Worm (Caenorhabditis elegans) whole organism, late embryonic: ENCODE measurements around the gene sri-18.

Experiments
- C38D4.7 ChIP-seq: fragments of 200-800 bp; sonication (Bioruptor generic); optimal IDR thresholded peaks from 2 replicates; lab custom pipeline; 2018; ENCODE audit warnings: mild to moderate bottlenecking, missing genetic modification characterization, moderate library complexity, missing compliant biosample characterization
- F13H6.1 ChIP-seq: sonication (generic microtip); optimal IDR thresholded peaks from 2 replicates; lab custom pipeline; 2016; ENCODE audit warnings: missing genetic modification characterization, missing compliant biosample characterization
- K09A11.1 ChIP-seq: sonication (generic microtip); optimal IDR thresholded peaks from 2 replicates; lab custom pipeline; 2017; ENCODE audit warnings: antibody characterized with exemption, mild to moderate bottlenecking, missing genetic modification characterization, missing compliant biosample characterization; ENCODE audit not compliant: insufficient read depth
- T23F11.4 ChIP-seq: fragments of 200-800 bp; sonication (Bioruptor generic); optimal IDR thresholded peaks from 2 replicates; lab custom pipeline; 2018; ENCODE audit warnings: mild to moderate bottlenecking, missing genetic modification characterization, missing compliant biosample characterization
- Y22D7AL.16 ChIP-seq: sonication (generic microtip); optimal IDR thresholded peaks from 2 replicates; lab custom pipeline; 2016; ENCODE audit warnings: missing genetic modification characterization, missing compliant biosample characterization
- ahr-1 ChIP-seq: sonication (generic microtip); optimal IDR thresholded peaks from 2 replicates; lab custom pipeline; 2016; ENCODE audit warnings: missing genetic modification characterization, missing compliant biosample characterization
- ama-1 ChIP-seq: fragments of 150-350 bp; optimal IDR thresholded peaks from 2 replicates; lab custom pipeline; 2014
- ceh-14 ChIP-seq: sonication (generic microtip); optimal IDR thresholded peaks from 2 replicates; lab custom pipeline; 2016; ENCODE audit warnings: missing genotype, missing genetic modification characterization, missing compliant biosample characterization
- ceh-18 ChIP-seq: sonication (generic microtip); optimal IDR thresholded peaks from 2 replicates; lab custom pipeline; 2016; ENCODE audit warnings: missing genetic modification characterization, missing compliant biosample characterization
- ceh-19 ChIP-seq: fragments of 200-800 bp; sonication (Bioruptor generic); optimal IDR thresholded peaks from 2 replicates; lab custom pipeline; 2018; ENCODE audit warnings: mild to moderate bottlenecking, missing genetic modification characterization, missing compliant biosample characterization
- ceh-2 ChIP-seq: sonication (generic microtip); optimal IDR thresholded peaks from 2 replicates; lab custom pipeline; 2016; ENCODE audit warnings: missing genotype, missing genetic modification characterization, missing compliant biosample characterization
- ceh-22 ChIP-seq: sonication (generic microtip); optimal IDR thresholded peaks from 2 replicates; lab custom pipeline; 2017; ENCODE audit warnings: missing biosample characterization, missing genetic modification characterization
- ceh-30 ChIP-seq: fragments of 150-350 bp; optimal IDR thresholded peaks from 2 replicates; lab custom pipeline; 2014; ENCODE audit warnings: missing biosample characterization, missing genetic modification characterization
- ceh-34 ChIP-seq: sonication (generic microtip); optimal IDR thresholded peaks from 2 replicates; lab custom pipeline; 2016; ENCODE audit warnings: mild to moderate bottlenecking, missing genetic modification characterization, missing compliant biosample characterization
- ceh-6 ChIP-seq: fragments of 200-800 bp; sonication (Bioruptor generic); optimal IDR thresholded peaks from 2 replicates; lab custom pipeline; 2018; ENCODE audit warnings: mild to moderate bottlenecking, missing genetic modification characterization, missing compliant biosample characterization
- ceh-9 ChIP-seq: sonication (generic microtip); optimal IDR thresholded peaks from 2 replicates; lab custom pipeline; 2016; ENCODE audit warnings: mild to moderate bottlenecking, missing genetic modification characterization, inconsistent platforms, missing compliant biosample characterization
- dmd-4 ChIP-seq: sonication (generic microtip); optimal IDR thresholded peaks from 2 replicates; lab custom pipeline; 2016; ENCODE audit warnings: borderline replicate concordance, missing genetic modification characterization, missing compliant biosample characterization
- elt-2 ChIP-seq: sonication (generic microtip); optimal IDR thresholded peaks from 2 replicates; lab custom pipeline; 2016; ENCODE audit warnings: missing genetic modification reagents, missing genetic modification characterization, missing compliant biosample characterization
- eyg-1 ChIP-seq: sonication (generic microtip); optimal IDR thresholded peaks from 2 replicates; lab custom pipeline; 2016; ENCODE audit warnings: missing genotype, missing genetic modification characterization, missing compliant biosample characterization
- fkh-10 ChIP-seq: fragments of 150-350 bp; optimal IDR thresholded peaks from 2 replicates; lab custom pipeline; 2014; ENCODE audit warnings: missing biosample characterization, missing genetic modification reagents, missing genetic modification characterization
- fkh-6 ChIP-seq: sonication (generic microtip); optimal IDR thresholded peaks from 2 replicates; lab custom pipeline; 2016; ENCODE audit warnings: missing genetic modification characterization, missing compliant biosample characterization
- gmeb-2 ChIP-seq: sonication (generic microtip); optimal IDR thresholded peaks from 2 replicates; lab custom pipeline; 2016; ENCODE audit warnings: missing genetic modification characterization, inconsistent platforms, missing compliant biosample characterization
- hlh-13 ChIP-seq: fragments of 200-800 bp; sonication (Bioruptor generic); optimal IDR thresholded peaks from 2 replicates; lab custom pipeline; 2018; ENCODE audit warnings: mild to moderate bottlenecking, missing genetic modification characterization, missing compliant biosample characterization
- hlh-15 ChIP-seq: sonication (generic microtip); optimal IDR thresholded peaks from 2 replicates; lab custom pipeline; 2016; ENCODE audit warnings: missing genetic modification characterization, missing compliant biosample characterization
- hlh-6 ChIP-seq: sonication (generic microtip); optimal IDR thresholded peaks from 2 replicates; lab custom pipeline; 2016; ENCODE audit warnings: missing genotype, missing genetic modification characterization, missing compliant biosample characterization
- hlh-8 ChIP-seq: sonication (generic microtip); optimal IDR thresholded peaks from 2 replicates; lab custom pipeline; 2016; ENCODE audit warnings: missing genotype, missing genetic modification characterization, missing compliant biosample characterization
- lim-6 ChIP-seq: sonication (generic microtip); optimal IDR thresholded peaks from 2 replicates; lab custom pipeline; 2016; ENCODE audit warnings: missing genetic modification characterization, missing compliant biosample characterization
- mec-3 ChIP-seq: sonication (generic microtip); optimal IDR thresholded peaks from 2 replicates; lab custom pipeline; 2016; ENCODE audit warnings: borderline replicate concordance, missing genetic modification characterization, missing compliant biosample characterization
- nfya-1 ChIP-seq: sonication (generic microtip); optimal IDR thresholded peaks from 2 replicates; lab custom pipeline; 2017; ENCODE audit warnings: missing genetic modification characterization, mild to moderate bottlenecking, missing compliant biosample characterization, antibody characterized with exemption, moderate library complexity
- npax-4 ChIP-seq: sonication (generic microtip); optimal IDR thresholded peaks from 2 replicates; lab custom pipeline; 2016; ENCODE audit warnings: missing genetic modification characterization, missing compliant biosample characterization
- odd-2 ChIP-seq: sonication (generic microtip); optimal IDR thresholded peaks from 2 replicates; lab custom pipeline; 2017; ENCODE audit warnings: antibody characterized with exemption, mild to moderate bottlenecking, missing genetic modification characterization, missing compliant biosample characterization
- pag-3 ChIP-seq: sonication (generic microtip); optimal IDR thresholded peaks from 2 replicates; lab custom pipeline; 2016; ENCODE audit warnings: missing compliant biosample characterization, missing genetic modification characterization, borderline replicate concordance
- pax-1 ChIP-seq: fragments of 150-350 bp; optimal IDR thresholded peaks from 2 replicates; lab custom pipeline; 2014; ENCODE audit warnings: missing biosample characterization, missing genetic modification characterization
- sox-2 ChIP-seq: fragments of 200-800 bp; sonication (Bioruptor generic); IDR thresholded peaks from 2 replicates; pipeline ENCODE4 v1.3.6; 2022; ENCODE audit warnings: missing genetic modification reagents, missing genetic modification characterization, missing compliant biosample characterization
- syd-9 ChIP-seq: sonication (generic microtip); optimal IDR thresholded peaks from 2 replicates; lab custom pipeline; 2016; ENCODE audit warnings: mild to moderate bottlenecking, missing genetic modification characterization, moderate library complexity, missing compliant biosample characterization
- tbx-2 ChIP-seq: sonication (generic microtip); optimal IDR thresholded peaks from 2 replicates; lab custom pipeline; 2016; ENCODE audit warnings: missing genetic modification characterization, missing compliant biosample characterization
- unc-3 ChIP-seq, 2 experiments: fragments of 200-800 bp in 1 of 2; sonication (Bioruptor generic) in 1 of 2; sonication (generic microtip) in 1 of 2; conservative IDR thresholded peaks in 1 of 2; optimal IDR thresholded peaks in 1 of 2; 2 replicates each; pipeline versions ENCODE4 v1.3.6 to Lab custom; 2016 to 2022; ENCODE audit warnings: missing compliant biosample characterization in 2 of 2, missing genetic modification characterization in 2 of 2, missing genetic modification reagents in 1 of 2
- unc-55 ChIP-seq: sonication (generic microtip); optimal IDR thresholded peaks from 2 replicates; lab custom pipeline; 2017; ENCODE audit warnings: missing biosample characterization, missing genetic modification reagents, missing genetic modification characterization
- zip-5 ChIP-seq: sonication (generic microtip); optimal IDR thresholded peaks from 2 replicates; lab custom pipeline; 2016; ENCODE audit warnings: missing genetic modification characterization, missing compliant biosample characterization
- ztf-16 ChIP-seq: sonication (generic microtip); optimal IDR thresholded peaks from 2 replicates; lab custom pipeline; 2017; ENCODE audit warnings: missing genetic modification characterization, missing compliant biosample characterization

The sri-18 gene

DNA sequence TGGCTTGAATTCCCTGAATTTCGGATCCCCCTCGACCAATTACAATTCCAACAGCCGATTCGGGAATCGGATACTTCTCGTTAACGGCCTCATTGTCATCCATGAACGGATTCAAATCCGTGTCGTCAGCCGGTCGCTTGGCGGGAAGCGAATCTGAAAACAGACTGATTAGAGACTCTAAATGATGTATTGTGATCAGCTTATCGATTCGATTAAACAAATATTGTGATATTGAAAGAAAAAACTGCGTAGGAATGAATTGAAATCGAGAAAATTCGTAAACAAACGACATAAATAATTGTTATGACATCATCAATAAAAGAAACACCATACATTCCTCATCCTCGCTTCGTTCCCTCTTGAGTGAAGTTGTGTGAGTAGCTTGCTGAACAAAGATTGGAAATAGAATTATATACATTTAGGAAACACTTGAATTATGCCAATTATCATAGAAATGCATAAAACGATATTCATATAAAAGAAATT lies 22.4 kb downstream of the sri-18 start:
- TF ChIP-seq syd-9 (tag; lab: Kevin White, UChicago) (no peak), pax-1 (tag; lab: Kevin White, UChicago) (no peak), ceh-30 (tag; lab: Kevin White, UChicago) (no peak), ama-1 (lab: Kevin White, UChicago) (no peak), ceh-22 (tag; lab: Kevin White, UChicago) (no peak), elt-2 (no peak), C38D4.7 (GFP tag; lab: Kevin White, UChicago) (no peak), tbx-2 (tag; lab: Kevin White, UChicago) (no peak), unc-3 (GFP tag; conservative IDR thresholded peaks at IDR 0.05; lab: Robert Waterston, UW) (no peak), unc-3 (tag; optimal IDR thresholded peaks at IDR 0.05; lab: Kevin White, UChicago) (no peak), fkh-10 (GFP tag; lab: Kevin White, UChicago) (no peak), sox-2 (GFP tag; lab: Robert Waterston, UW) (no peak), dmd-4 (tag; lab: Kevin White, UChicago) (no peak)

DNA sequence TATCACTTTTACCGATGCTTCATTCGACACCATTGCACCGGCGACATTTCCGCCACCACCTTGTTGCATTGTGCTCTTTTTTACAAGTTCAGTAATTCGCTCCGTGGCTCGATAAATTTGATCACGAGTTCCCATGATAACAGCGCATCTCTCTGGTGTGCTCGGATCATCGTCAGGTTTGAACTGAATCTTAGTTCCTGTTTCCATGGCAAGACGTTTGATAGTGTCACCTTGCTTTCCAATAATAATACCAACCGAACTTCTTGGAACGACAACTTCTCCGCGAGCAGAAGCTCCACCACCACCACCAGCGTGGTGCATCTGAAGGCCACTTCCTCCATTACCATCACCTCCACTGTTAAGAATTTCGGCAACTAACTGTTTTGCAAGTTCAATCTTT lies 23.2 kb downstream of the sri-18 start:
- no peak for TF ChIP-seq F13H6.1
- no peak for TF ChIP-seq npax-4 (tag; lab: Kevin White, UChicago)
- no peak for TF ChIP-seq hlh-13 (GFP tag; lab: Kevin White, UChicago)
- no peak for TF ChIP-seq ceh-9 (tag; lab: Kevin White, UChicago)
- no peak for TF ChIP-seq unc-3 (GFP tag; conservative IDR thresholded peaks at IDR 0.05; lab: Robert Waterston, UW)
- TF ChIP-seq unc-3 (tag; optimal IDR thresholded peaks at IDR 0.05; lab: Kevin White, UChicago): no peak
- TF ChIP-seq odd-2 (tag; lab: Kevin White, UChicago): no peak
- TF ChIP-seq elt-2: no peak
- TF ChIP-seq ceh-19 (GFP tag; lab: Kevin White, UChicago): no peak
- TF ChIP-seq eyg-1 (tag; lab: Kevin White, UChicago): no peak
- TF ChIP-seq K09A11.1 (tag; lab: Kevin White, UChicago): no peak
- TF ChIP-seq fkh-6 (tag; lab: Kevin White, UChicago): no peak
- TF ChIP-seq hlh-6 (tag; lab: Kevin White, UChicago): no peak
- TF ChIP-seq Y22D7AL.16 (tag; lab: Kevin White, UChicago): no peak
- no peak for TF ChIP-seq hlh-15 (tag; lab: Kevin White, UChicago)

DNA sequence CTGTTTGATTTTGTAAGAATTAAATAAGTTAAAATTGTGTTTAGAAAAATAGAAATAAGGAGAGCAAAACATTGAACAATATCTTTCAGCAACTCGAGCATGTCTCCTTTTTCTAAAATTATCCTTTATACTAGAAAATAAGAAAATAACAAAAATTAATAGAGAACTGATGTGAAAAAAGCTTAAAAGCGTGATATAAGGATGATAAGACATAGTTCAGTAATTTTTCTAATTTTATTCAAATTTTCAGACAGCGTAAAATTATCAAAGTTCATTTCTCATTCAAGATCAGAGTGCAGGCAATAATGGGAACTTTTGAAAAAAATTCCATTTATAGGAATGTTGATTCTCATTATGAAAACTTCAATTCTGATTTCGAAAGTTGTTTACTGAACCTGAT lies 27.0 kb downstream of the sri-18 start, which contains the start of gene str-182:
TSS of gene str-182 (minus strand) at position 101 of the 400 bp plus-strand sequence.
- no peak for TF ChIP-seq ztf-16 (tag; lab: Kevin White, UChicago)
- TF ChIP-seq pag-3 (tag; lab: Kevin White, UChicago): no peak
- TF ChIP-seq dmd-4 (tag; lab: Kevin White, UChicago): no peak
- TF ChIP-seq unc-55 (GFP tag; lab: Kevin White, UChicago): no peak
- no peak for TF ChIP-seq nfya-1 (tag; lab: Kevin White, UChicago)
- no peak for TF ChIP-seq fkh-6 (tag; lab: Kevin White, UChicago)
- no peak for TF ChIP-seq odd-2 (tag; lab: Kevin White, UChicago)
- no peak for TF ChIP-seq hlh-13 (GFP tag; lab: Kevin White, UChicago)
- TF ChIP-seq K09A11.1 (tag; lab: Kevin White, UChicago): no peak
- no peak for TF ChIP-seq hlh-8 (tag; lab: Kevin White, UChicago)
- TF ChIP-seq ceh-6: no peak
- TF ChIP-seq F13H6.1: no peak
- no peak for TF ChIP-seq lim-6 (tag; lab: Kevin White, UChicago)
- TF ChIP-seq ceh-34: no peak
- no peak for TF ChIP-seq gmeb-2 (tag; lab: Kevin White, UChicago)
- TF ChIP-seq mec-3 (tag; lab: Kevin White, UChicago): no peak
- no peak for TF ChIP-seq elt-2
- TF ChIP-seq zip-5: no peak

DNA sequence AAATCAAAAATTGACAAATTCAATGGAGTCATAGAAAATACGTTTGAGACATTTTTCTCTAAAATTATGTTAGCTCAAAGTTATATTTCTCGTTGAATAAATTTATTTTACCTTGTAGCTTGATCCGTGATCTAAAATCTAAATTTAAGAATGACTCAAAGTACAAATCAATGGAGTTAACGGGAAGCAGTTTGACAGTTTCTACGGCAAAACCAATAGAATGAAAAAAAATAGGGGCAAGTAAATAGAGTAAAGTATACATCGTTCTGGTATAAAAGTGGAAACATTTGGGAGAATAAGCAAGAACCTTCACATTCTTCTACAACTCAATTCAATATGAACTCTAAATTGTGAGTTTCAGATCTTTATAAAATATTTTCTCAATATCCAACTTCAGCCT lies 29.4 kb downstream of the sri-18 start, which contains the start of gene fipr-6:
TSS of gene fipr-6 (plus strand) at position 301 of the 400 bp plus-strand sequence.
- TF ChIP-seq ahr-1: no peak
- no peak for TF ChIP-seq ceh-19 (GFP tag; lab: Kevin White, UChicago)
- no peak for TF ChIP-seq ceh-14 (tag; lab: Kevin White, UChicago)
- no peak for TF ChIP-seq ceh-18 (tag; lab: Kevin White, UChicago)
- no peak for TF ChIP-seq ceh-2 (tag; lab: Kevin White, UChicago)
- TF ChIP-seq ama-1 (lab: Kevin White, UChicago): no peak
- TF ChIP-seq T23F11.4 (GFP tag; lab: Kevin White, UChicago): no peak
- no peak for TF ChIP-seq unc-3 (GFP tag; conservative IDR thresholded peaks at IDR 0.05; lab: Robert Waterston, UW)
- no peak for TF ChIP-seq unc-3 (tag; optimal IDR thresholded peaks at IDR 0.05; lab: Kevin White, UChicago)
- TF ChIP-seq sox-2 (GFP tag; lab: Robert Waterston, UW): no peak
- TF ChIP-seq elt-2: no peak
- no peak for TF ChIP-seq ceh-9 (tag; lab: Kevin White, UChicago)
- TF ChIP-seq lim-6 (tag; lab: Kevin White, UChicago): no peak
